Fruit fly (Drosophila melanogaster) whole organism, adult: ENCODE data around the gene Epp.
A peak's percentile ranks its signal among the peaks of the same experiment; 100 is the strongest.

Experiments used
- CG11617 ChIP-seq: fragments of 200-800 bp; sonication (Bioruptor generic); optimal IDR thresholded peaks from 2 replicates; lab custom pipeline; 2017; ENCODE audit warnings: mild to moderate bottlenecking, missing biosample characterization, missing genetic modification reagents, missing genetic modification characterization
- CG12768 ChIP-seq: fragments of 200-800 bp; sonication (Bioruptor generic); optimal IDR thresholded peaks from 2 replicates; lab custom pipeline; 2017; ENCODE audit warnings: missing biosample characterization, missing genetic modification characterization, mild to moderate bottlenecking, moderate library complexity, missing genetic modification reagents
- CG14711 ChIP-seq: fragments of 200-800 bp; sonication (Bioruptor generic); optimal IDR thresholded peaks from 2 replicates; lab custom pipeline; 2018; ENCODE audit warnings: missing biosample characterization, mild to moderate bottlenecking, missing genetic modification characterization, moderate library complexity
- CG1620 ChIP-seq: fragments of 200-800 bp; sonication (Bioruptor generic); optimal IDR thresholded peaks from 2 replicates; lab custom pipeline; 2016; ENCODE audit warnings: missing biosample characterization, missing genetic modification characterization
- CG33017 ChIP-seq: fragments of 200-800 bp; sonication (Bioruptor generic); optimal IDR thresholded peaks from 2 replicates; lab custom pipeline; 2018; ENCODE audit warnings: missing biosample characterization, mild to moderate bottlenecking, missing genetic modification characterization, moderate library complexity
- CG5204 ChIP-seq: fragments of 200-800 bp; sonication (Bioruptor generic); optimal IDR thresholded peaks from 2 replicates; lab custom pipeline; 2016; ENCODE audit warnings: missing biosample characterization, missing genetic modification characterization
- CG7045 ChIP-seq: fragments of 200-800 bp; sonication (Bioruptor generic); optimal IDR thresholded peaks from 2 replicates; lab custom pipeline; 2017; ENCODE audit warnings: missing biosample characterization, mild to moderate bottlenecking, missing genetic modification characterization
- CG7101 ChIP-seq: fragments of 200-800 bp; sonication (Bioruptor generic); optimal IDR thresholded peaks from 2 replicates; lab custom pipeline; 2018; ENCODE audit warnings: missing biosample characterization, mild to moderate bottlenecking, missing genetic modification characterization, moderate library complexity
- Clk ChIP-seq: fragments of 200-800 bp; sonication (Bioruptor generic); optimal IDR thresholded peaks from 2 replicates; lab custom pipeline; 2017; ENCODE audit warnings: missing biosample characterization, missing genetic modification characterization
- Crg-1 ChIP-seq: fragments of 200-800 bp; sonication (Bioruptor generic); optimal IDR thresholded peaks from 2 replicates; lab custom pipeline; 2016; ENCODE audit warnings: missing biosample characterization, missing genetic modification characterization
- Hr96 ChIP-seq: fragments of 200-800 bp; sonication (Bioruptor generic); optimal IDR thresholded peaks from 2 replicates; lab custom pipeline; 2016; ENCODE audit warnings: missing biosample characterization, missing genetic modification characterization
- Mnt ChIP-seq: fragments of 200-800 bp; sonication (Bioruptor generic); optimal IDR thresholded peaks from 2 replicates; lab custom pipeline; 2016; ENCODE audit warnings: missing biosample characterization, mild to moderate bottlenecking, missing genetic modification characterization
- bab1 ChIP-seq: fragments of 200-800 bp; sonication (Bioruptor generic); optimal IDR thresholded peaks from 3 replicates; lab custom pipeline; 2019; ENCODE audit warnings: missing biosample characterization, mild to moderate bottlenecking, missing genetic modification characterization, moderate library complexity
- cic ChIP-seq: fragments of 200-800 bp; sonication (Bioruptor generic); optimal IDR thresholded peaks from 2 replicates; lab custom pipeline; 2017; ENCODE audit warnings: missing biosample characterization, mild to moderate bottlenecking, missing genetic modification characterization, moderate library complexity
- cnc ChIP-seq, 2 experiments: fragments of >200 bp; optimal IDR thresholded peaks; 2 replicates each; lab custom pipeline; 2017
- kay ChIP-seq: fragments of 200-800 bp; sonication (Bioruptor generic); peaks from one replicate; lab custom pipeline; 2016; ENCODE audit warnings: missing biosample characterization, missing genetic modification characterization, borderline replicate concordance
- ovo ChIP-seq: fragments of 200-800 bp; sonication (Bioruptor generic); optimal IDR thresholded peaks from 2 replicates; lab custom pipeline; 2016; ENCODE audit warnings: missing biosample characterization, missing genetic modification characterization
- pad ChIP-seq: fragments of 200-800 bp; sonication (Bioruptor generic); optimal IDR thresholded peaks from 3 replicates; lab custom pipeline; 2017; ENCODE audit warnings: missing biosample characterization, missing genetic modification characterization, mild to moderate bottlenecking, moderate library complexity, missing genetic modification reagents
- tj ChIP-seq: fragments of 200-800 bp; sonication (Bioruptor generic); optimal IDR thresholded peaks from 3 replicates; lab custom pipeline; 2017; ENCODE audit warnings: missing biosample characterization, mild to moderate bottlenecking, missing genetic modification characterization, moderate library complexity
- toe ChIP-seq: fragments of 200-800 bp; sonication (Bioruptor generic); optimal IDR thresholded peaks from 2 replicates; lab custom pipeline; 2016; ENCODE audit warnings: missing biosample characterization, missing genetic modification characterization

The Epp gene

dm6 chr3R:23995460-23995859 is 2.7 kb upstream of the Epp start, which contains the start of gene CG33108:
Gene CG33108, plus strand, starts transcription at chr3R:23995659.
- TF ChIP-seq bab1 (GFP tag; lab: Kevin White, UChicago): peak; percentile 28
- peak; percentile 32 for TF ChIP-seq CG14711 (tag; lab: Kevin White, UChicago)
- no peak for TF ChIP-seq CG7045
- no peak for TF ChIP-seq tj
- no peak for TF ChIP-seq CG12768 (GFP tag; lab: Kevin White, UChicago)
- TF ChIP-seq CG33017 (tag; lab: Kevin White, UChicago): no peak
- peak; percentile 11 for TF ChIP-seq CG7101 (tag; lab: Kevin White, UChicago)
- no peak for TF ChIP-seq ovo (GFP tag; lab: Kevin White, UChicago)
- TF ChIP-seq Mnt (GFP tag; lab: Kevin White, UChicago): peak; percentile 11
- no peak for TF ChIP-seq CG5204 (GFP tag; lab: Kevin White, UChicago)
- TF ChIP-seq CG1620 (GFP tag; lab: Kevin White, UChicago): no peak
- TF ChIP-seq Hr96 (GFP tag; lab: Kevin White, UChicago): no peak
- TF ChIP-seq Clk (GFP tag; lab: Kevin White, UChicago): no peak
- TF ChIP-seq cic (GFP tag; lab: Kevin White, UChicago): no peak
- TF ChIP-seq Crg-1 (GFP tag; lab: Kevin White, UChicago): no peak
- TF ChIP-seq toe (GFP tag; lab: Kevin White, UChicago): no peak

- TF ChIP-seq kay (GFP tag; lab: Kevin White, UChicago) (peak; percentile 91), CG7101 (tag; lab: Kevin White, UChicago) (no peak), CG33017 (tag; lab: Kevin White, UChicago) (no peak)
Observed at dm6 chr3R:23994578-23994977, 1.9 kb upstream of the Epp start.

DNA sequence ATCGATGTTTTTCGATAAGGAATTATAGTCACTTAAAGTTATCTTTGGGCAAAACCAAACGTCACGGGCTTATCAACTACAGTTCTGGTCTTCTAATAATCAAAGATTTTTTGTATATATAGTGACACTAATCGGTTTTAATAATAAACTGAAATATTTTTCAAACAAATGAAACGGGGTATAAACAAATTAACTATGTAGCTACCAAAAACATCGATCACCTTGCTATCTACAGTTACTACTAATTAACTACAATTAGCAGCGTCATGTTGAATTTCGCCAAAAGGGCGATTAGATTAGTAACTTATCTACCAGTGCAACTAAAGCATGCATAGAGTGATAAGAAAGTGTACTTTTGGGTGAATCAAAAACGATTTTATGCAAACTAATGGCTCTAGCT is 1.4 kb downstream of the Epp start:
- TF ChIP-seq CG7101 (tag; lab: Kevin White, UChicago) (no peak), cic (GFP tag; lab: Kevin White, UChicago) (peak; percentile 22), CG5204 (GFP tag; lab: Kevin White, UChicago) (no peak), kay (GFP tag; lab: Kevin White, UChicago) (peak; percentile 75), CG1620 (GFP tag; lab: Kevin White, UChicago) (no peak), Clk (GFP tag; lab: Kevin White, UChicago) (no peak), cnc (optimal IDR thresholded peaks at IDR 0.05; lab: Kevin White, UChicago) (peak in 1 of 2 experiments; percentile 9)

DNA sequence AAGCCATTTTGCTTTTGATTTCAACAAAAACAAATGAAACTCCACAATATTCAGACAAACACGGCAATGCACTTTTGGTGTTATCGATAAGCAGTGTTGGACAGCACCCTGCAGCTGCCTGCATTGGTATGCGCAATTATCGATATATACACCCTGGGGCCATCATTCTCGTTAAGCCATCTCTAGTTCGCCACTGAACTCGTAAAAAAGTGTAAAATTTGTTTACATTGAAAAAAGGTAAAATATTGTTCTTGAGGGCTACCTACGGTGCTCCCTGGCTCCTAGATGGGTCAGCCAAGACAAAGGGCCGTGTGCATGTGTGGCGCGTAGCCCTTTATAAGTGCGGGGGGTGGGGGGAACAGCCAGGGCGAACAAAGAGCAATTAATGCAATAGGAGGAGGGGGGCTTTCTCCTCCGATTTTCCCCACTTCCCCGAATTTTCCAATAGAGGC is 6.2 kb downstream of the Epp start, which contains the start of the genes CG13603 and CG5902:
Gene CG13603 (minus strand): TSS at position 91 of the 452 bp plus-strand sequence.
Gene CG5902 (plus strand): TSS at position 164 of the 452 bp plus-strand sequence.
- TF ChIP-seq ovo (GFP tag; lab: Kevin White, UChicago) (peak; percentile 19), CG12768 (GFP tag; lab: Kevin White, UChicago) (peak; percentile 80), CG33017 (tag; lab: Kevin White, UChicago) (no peak), cic (GFP tag; lab: Kevin White, UChicago) (peak; percentile 58), Crg-1 (GFP tag; lab: Kevin White, UChicago) (peak; percentile 81), kay (GFP tag; lab: Kevin White, UChicago) (no peak), toe (GFP tag; lab: Kevin White, UChicago) (peak; percentile 79), tj (no peak), pad (GFP tag; lab: Kevin White, UChicago) (peak; percentile 70), CG7045 (peak; percentile 59), CG1620 (GFP tag; lab: Kevin White, UChicago) (peak; percentile 84), CG14711 (tag; lab: Kevin White, UChicago) (peak; percentile 40), Clk (GFP tag; lab: Kevin White, UChicago) (peak; percentile 40), CG7101 (tag; lab: Kevin White, UChicago) (peak; percentile 66), Mnt (GFP tag; lab: Kevin White, UChicago) (peak; percentile 80), cnc (optimal IDR thresholded peaks at IDR 0.05; lab: Kevin White, UChicago) (no peak), Hr96 (GFP tag; lab: Kevin White, UChicago) (no peak), CG5204 (GFP tag; lab: Kevin White, UChicago) (no peak), bab1 (GFP tag; lab: Kevin White, UChicago) (peak; percentile 75), CG11617 (peak; percentile 49)

dm6 chr3R:23981645-23982044 is 11.1 kb downstream of the Epp start:
- TF ChIP-seq CG33017 (tag; lab: Kevin White, UChicago): no peak
- no peak for TF ChIP-seq Mnt (GFP tag; lab: Kevin White, UChicago)
- TF ChIP-seq pad (GFP tag; lab: Kevin White, UChicago): no peak

DNA sequence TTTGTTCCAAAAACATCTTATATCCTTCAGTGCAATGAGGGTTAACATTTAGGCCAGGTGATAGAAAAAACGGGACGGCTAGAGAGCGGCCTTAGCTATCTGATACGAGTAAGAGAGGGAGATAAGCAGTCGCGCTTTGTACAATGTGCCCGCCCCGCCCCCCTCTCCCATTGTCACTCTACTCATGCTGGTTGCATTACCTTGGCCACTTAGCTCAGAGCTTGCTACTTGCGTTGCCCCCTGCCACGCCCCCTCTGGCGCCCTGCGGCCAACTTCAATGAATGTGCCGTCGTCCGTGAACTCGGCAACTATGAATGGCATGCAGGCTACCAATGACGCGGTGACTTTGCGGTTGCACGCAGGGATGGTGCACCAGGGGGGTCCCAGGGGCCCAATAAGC is 21.0 kb downstream of the Epp start:
- TF ChIP-seq CG12768 (GFP tag; lab: Kevin White, UChicago) (no peak), CG5204 (GFP tag; lab: Kevin White, UChicago) (no peak), pad (GFP tag; lab: Kevin White, UChicago) (no peak), cnc (optimal IDR thresholded peaks at IDR 0.05; lab: Kevin White, UChicago) (no peak), CG14711 (tag; lab: Kevin White, UChicago) (no peak), tj (no peak), cic (GFP tag; lab: Kevin White, UChicago) (no peak), bab1 (GFP tag; lab: Kevin White, UChicago) (no peak), toe (GFP tag; lab: Kevin White, UChicago) (no peak), CG7045 (no peak), CG7101 (tag; lab: Kevin White, UChicago) (no peak), CG33017 (tag; lab: Kevin White, UChicago) (no peak), Crg-1 (GFP tag; lab: Kevin White, UChicago) (no peak), Hr96 (GFP tag; lab: Kevin White, UChicago) (no peak)
